Worm (Caenorhabditis elegans): ENCODE data around the gene abhd-3.2.

The abhd-3.2 gene

DNA sequence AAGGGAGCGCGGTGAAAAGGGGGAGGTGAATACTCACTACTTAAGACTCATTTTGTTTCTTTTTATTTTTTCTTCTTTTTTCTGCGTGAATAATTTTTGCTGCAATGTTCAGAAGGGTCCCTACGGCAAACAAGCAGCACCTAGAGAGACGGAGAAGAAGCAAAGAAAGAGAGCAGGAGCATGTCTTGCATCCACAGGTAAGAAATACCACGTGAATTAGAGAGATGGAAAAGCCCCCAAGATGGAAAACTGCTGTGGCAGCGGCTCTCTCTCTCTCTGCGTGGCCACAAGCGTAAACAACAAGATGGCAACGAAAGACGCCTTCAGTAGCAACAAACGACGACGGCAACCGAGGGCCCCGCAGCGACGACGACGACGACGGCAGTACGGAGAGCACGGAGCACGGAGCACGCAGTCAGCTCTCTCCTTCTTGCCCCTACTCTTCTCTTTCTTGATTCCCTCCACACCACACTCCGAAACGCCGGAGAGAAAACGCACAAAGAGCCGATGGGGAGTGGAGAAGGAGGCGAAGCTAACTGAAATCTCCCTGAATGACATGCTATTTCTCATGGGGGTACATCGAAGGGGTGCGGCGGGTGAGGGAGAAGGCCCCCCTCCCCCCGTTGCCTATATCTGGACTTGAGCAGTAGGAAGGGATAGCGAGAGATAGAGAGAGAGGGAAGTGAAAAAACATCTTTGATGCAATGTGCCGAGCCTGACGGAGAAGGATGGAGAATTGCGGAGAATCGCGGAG lies 15.0 kb upstream of the abhd-3.2 start:
- TF ChIP-seq lin-13 (GFP tag; optimal IDR thresholded peaks at IDR 0.05): no peak
- no peak for TF ChIP-seq fos-1 (tag; optimal IDR thresholded peaks at IDR 0.05)
- TF ChIP-seq egl-27 (tag; optimal IDR thresholded peaks at IDR 0.05): no peak
- peak; percentile 7 for TF ChIP-seq ztf-4 (tag; optimal IDR thresholded peaks at IDR 0.05)
- TF ChIP-seq alr-1 (tag; optimal IDR thresholded peaks at IDR 0.05; ENCODE audit: borderline replicate concordance): no peak
- peak; percentile 70 for TF ChIP-seq sox-4 (tag; optimal IDR thresholded peaks at IDR 0.05)
- no peak for TF ChIP-seq nhr-12 (tag; optimal IDR thresholded peaks at IDR 0.05)
- no peak for TF ChIP-seq lin-39 (tag; optimal IDR thresholded peaks at IDR 0.05)
- TF ChIP-seq nhr-47 (tag; optimal IDR thresholded peaks at IDR 0.05): peak; percentile 81
- TF ChIP-seq C34B4.2 (tag; optimal IDR thresholded peaks at IDR 0.05): no peak
- peak; percentile 71 for TF ChIP-seq snu-23 (GFP tag; optimal IDR thresholded peaks at IDR 0.05)
- peak; percentile 5 to 29 for TF ChIP-seq efl-1 (optimal IDR thresholded peaks at IDR 0.05)
- peak in 1 of 2 experiments; percentile 79 for TF ChIP-seq efl-1 (GFP tag; optimal IDR thresholded peaks at IDR 0.05 in 1 of 2)
- no peak for TF ChIP-seq blmp-1 (tag; optimal IDR thresholded peaks at IDR 0.05)
- peak; percentile 88 for TF ChIP-seq egl-13 (tag; optimal IDR thresholded peaks at IDR 0.05)
- peak in 1 of 2 experiments; percentile 24 for TF ChIP-seq lin-35 (GFP tag; optimal IDR thresholded peaks at IDR 0.05)
- TF ChIP-seq nhr-85 (tag): no peak
- TF ChIP-seq pqm-1 (tag; optimal IDR thresholded peaks at IDR 0.05): no peak
- TF ChIP-seq ceh-8 (GFP tag; optimal IDR thresholded peaks at IDR 0.05): no peak
- peak; percentile 38 to 40 for TF ChIP-seq lsy-2 (tag; optimal IDR thresholded peaks at IDR 0.05)
- peak; percentile 3 for TF ChIP-seq mef-2 (tag; optimal IDR thresholded peaks at IDR 0.05)
- no peak for TF ChIP-seq ama-1 (optimal IDR thresholded peaks at IDR 0.05)
- TF ChIP-seq F16B12.6 (tag; optimal IDR thresholded peaks at IDR 0.05): no peak
- no peak for TF ChIP-seq nhr-76 (tag; optimal IDR thresholded peaks at IDR 0.05)
- peak; percentile 19 for TF ChIP-seq xbp-1 (tag; optimal IDR thresholded peaks at IDR 0.05)
- peak; percentile 93 for TF ChIP-seq lin-14 (GFP tag; optimal IDR thresholded peaks at IDR 0.05)
- peak in 1 of 2 experiments; percentile 63 for TF ChIP-seq ztf-11 (tag; optimal IDR thresholded peaks at IDR 0.05)
- no peak for TF ChIP-seq lir-3 (tag; optimal IDR thresholded peaks at IDR 0.05; ENCODE audit: poor library complexity)
- TF ChIP-seq rnt-1 (tag; optimal IDR thresholded peaks at IDR 0.05): peak; percentile 26
- peak; percentile 6 for TF ChIP-seq snpc-4 (tag; optimal IDR thresholded peaks at IDR 0.05)
- no peak for TF ChIP-seq tlp-1 (tag; optimal IDR thresholded peaks at IDR 0.05)
- TF ChIP-seq ceh-63 (GFP tag; optimal IDR thresholded peaks at IDR 0.05): no peak
- TF ChIP-seq grh-1 (GFP tag; IDR thresholded peaks at IDR 0.05): no peak
- TF ChIP-seq nhr-90 (tag; optimal IDR thresholded peaks at IDR 0.05; ENCODE audit: poor library complexity): no peak
- peak; percentile 84 for TF ChIP-seq nhr-71 (tag; optimal IDR thresholded peaks at IDR 0.05)
- TF ChIP-seq elt-3 (tag; optimal IDR thresholded peaks at IDR 0.05): no peak
- TF ChIP-seq sup-37 (GFP tag; optimal IDR thresholded peaks at IDR 0.05): no peak
- peak; percentile 44 for TF ChIP-seq mep-1 (tag; optimal IDR thresholded peaks at IDR 0.05)
- TF ChIP-seq ces-1 (GFP tag; optimal IDR thresholded peaks at IDR 0.05): no peak
- no peak for TF ChIP-seq pag-3 (tag; optimal IDR thresholded peaks at IDR 0.05; ENCODE audit: borderline replicate concordance, insufficient read depth)
- no peak for TF ChIP-seq fkh-4 (tag; optimal IDR thresholded peaks at IDR 0.05; ENCODE audit: borderline replicate concordance)
- peak; percentile 57 to 71 (median 63) for TF ChIP-seq ceh-82 (tag; optimal IDR thresholded peaks at IDR 0.05)
- TF ChIP-seq dpl-1 (GFP tag; optimal IDR thresholded peaks at IDR 0.05): peak in 1 of 3 experiments; percentile 13
- TF ChIP-seq irx-1 (tag; optimal IDR thresholded peaks at IDR 0.05): peak; percentile 23
- peak; percentile 89 for TF ChIP-seq unc-86 (tag; optimal IDR thresholded peaks at IDR 0.05)
- TF ChIP-seq nhr-237 (tag; optimal IDR thresholded peaks at IDR 0.05): no peak
- peak; percentile 76 for TF ChIP-seq tbx-2 (tag; optimal IDR thresholded peaks at IDR 0.05)
- TF ChIP-seq swsn-7 (tag; optimal IDR thresholded peaks at IDR 0.05): peak; percentile 76
- TF ChIP-seq hpl-2 (GFP tag; optimal IDR thresholded peaks at IDR 0.05): no peak
- peak; percentile 3 for TF ChIP-seq nhr-20 (tag; optimal IDR thresholded peaks at IDR 0.05)
- peak; percentile 87 for TF ChIP-seq fkh-8 (tag; optimal IDR thresholded peaks at IDR 0.05)
- TF ChIP-seq dsc-1 (tag; optimal IDR thresholded peaks at IDR 0.05): peak; percentile 78
